Worm (Caenorhabditis elegans) whole organism, L3 larva: Measurements from ENCODE around the gene F14F9.5.

Experiments
- aly-2 ChIP-seq: fragments of 150-350 bp; optimal IDR thresholded peaks from 2 replicates; lab custom pipeline; 2014; ENCODE audit warnings: missing biosample characterization, missing genetic modification characterization
- ceh-28 ChIP-seq: fragments of 150-350 bp; optimal IDR thresholded peaks from 2 replicates; lab custom pipeline; 2014; ENCODE audit warnings: missing biosample characterization, missing genetic modification reagents, missing genetic modification characterization
- lin-39 ChIP-seq: fragments of 150-350 bp; optimal IDR thresholded peaks from 2 replicates; lab custom pipeline; 2018; ENCODE audit warnings: missing biosample characterization, missing genetic modification reagents, missing genetic modification characterization
- nhr-237 ChIP-seq: fragments of 150-350 bp; optimal IDR thresholded peaks from 2 replicates; lab custom pipeline; 2014; ENCODE audit warnings: missing biosample characterization, missing genetic modification characterization
- nhr-25 ChIP-seq: sonication (generic microtip); optimal IDR thresholded peaks from 2 replicates; lab custom pipeline; 2017; ENCODE audit warnings: missing biosample characterization, missing genetic modification characterization
- nhr-76 ChIP-seq: fragments of 150-350 bp; sonication (generic microtip); optimal IDR thresholded peaks from 5 replicates; lab custom pipeline; 2014; ENCODE audit warnings: missing biosample characterization, missing genetic modification characterization
- pqm-1 ChIP-seq: fragments of 150-350 bp; optimal IDR thresholded peaks from 2 replicates; lab custom pipeline; 2017; ENCODE audit warnings: missing biosample characterization, missing genetic modification characterization, inconsistent platforms
- zag-1 ChIP-seq: fragments of 150-350 bp; optimal IDR thresholded peaks from 2 replicates; lab custom pipeline; 2014; ENCODE audit warnings: missing biosample characterization, missing genetic modification characterization

DNA sequence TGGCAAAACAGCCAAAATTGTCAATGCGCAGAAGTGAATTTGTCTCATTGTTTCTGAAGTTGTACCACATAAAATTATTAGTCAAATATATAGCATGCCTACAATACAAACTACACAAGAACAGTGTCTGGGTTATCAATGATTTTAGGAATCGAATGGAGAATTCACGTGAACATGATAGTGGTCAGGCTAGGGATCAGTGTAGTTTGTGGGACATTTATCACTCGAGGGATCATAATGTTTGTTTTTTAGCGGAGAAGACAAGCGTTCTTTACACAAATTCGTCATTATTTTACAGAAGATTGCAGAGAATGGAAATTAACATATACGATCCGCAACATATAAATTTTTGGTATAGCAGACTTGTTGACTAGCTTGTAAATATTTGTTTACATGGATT is 50.3 kb downstream of the F14F9.5 start, which contains the start of gene ugt-51:
- TF ChIP-seq lin-39 (tag; lab: Kevin White, UChicago): no peak
- TF ChIP-seq ceh-28 (tag; lab: Kevin White, UChicago): no peak
- TF ChIP-seq pqm-1: peak; percentile 17
- no peak for TF ChIP-seq nhr-76 (tag; lab: Kevin White, UChicago)
- TF ChIP-seq zag-1 (tag; lab: Kevin White, UChicago): no peak
- TF ChIP-seq aly-2 (tag; lab: Kevin White, UChicago): no peak
- no peak for TF ChIP-seq nhr-25 (tag; lab: Kevin White, UChicago)
- no peak for TF ChIP-seq nhr-237 (tag; lab: Kevin White, UChicago)
